Fruit fly (Drosophila melanogaster): Measurements from ENCODE around the gene P5cr.
A peak's percentile ranks its signal among the peaks of the same experiment; 100 is the strongest.

P5cr gene

dm6 chr3R:19073002-19073401, 44.3 kb downstream of the P5cr start (continued):
- TF ChIP-seq CG3847 (GFP tag; IDR thresholded peaks at IDR 0.05) (0 out of 2 replicates have a peak, but pooled peaks have one; percentile 23), CG17829 (tag; optimal IDR thresholded peaks at IDR 0.05) (peak; percentile 75), CG13775 (GFP tag; optimal IDR thresholded peaks at IDR 0.05) (peak; percentile 0), dmrt99B (tag; optimal IDR thresholded peaks at IDR 0.05) (peak; percentile 77), CG6654 (GFP tag; optimal IDR thresholded peaks at IDR 0.05) (peak; percentile 19), Oaz (GFP tag; IDR thresholded peaks at IDR 0.05) (no peak), chm (GFP tag; IDR thresholded peaks at IDR 0.05) (no peak), jigr1 (GFP tag; IDR thresholded peaks at IDR 0.05) (no peak), CG14014 (GFP tag; IDR thresholded peaks at IDR 0.05) (no peak), corto (GFP tag; optimal IDR thresholded peaks at IDR 0.05) (no peak), cas (GFP tag; IDR thresholded peaks at IDR 0.05) (no peak), nmo (GFP tag; optimal IDR thresholded peaks at IDR 0.05) (peak; percentile 86), E2f1 (GFP tag; IDR thresholded peaks at IDR 0.05) (peak; percentile 48), CG14441 (GFP tag; IDR thresholded peaks at IDR 0.05) (peak; percentile 46; the same call in 1 of the 2 replicates), Opbp (GFP tag; IDR thresholded peaks at IDR 0.05; ENCODE audit: partially characterized antibody) (no peak), Xbp1 (GFP tag; optimal IDR thresholded peaks at IDR 0.05) (peak; percentile 16), en (GFP tag; optimal IDR thresholded peaks at IDR 0.05) (no peak), sens-2 (GFP tag; IDR thresholded peaks at IDR 0.05) (peak; percentile 41; the same call in 1 of the 2 replicates), Drgx (GFP tag; IDR thresholded peaks at IDR 0.05) (peak; percentile 93), E2f2 (GFP tag; IDR thresholded peaks at IDR 0.05) (peak; percentile 23; the same call in 1 of the 2 replicates), Dbx (GFP tag; IDR thresholded peaks at IDR 0.05) (no peak), Rx (GFP tag; IDR thresholded peaks at IDR 0.05) (peak; percentile 41; the same call in 1 of the 2 replicates), CG31441 (GFP tag; IDR thresholded peaks at IDR 0.05) (peak; percentile 79), CG12155 (GFP tag; optimal IDR thresholded peaks at IDR 0.05) (no peak), so (GFP tag; IDR thresholded peaks at IDR 0.05) (peak; percentile 55; the same call in 1 of the 3 replicates), Camta (GFP tag; optimal IDR thresholded peaks at IDR 0.05) (peak; percentile 47), Eip74EF (GFP tag; optimal IDR thresholded peaks at IDR 0.05) (peak in 1 of 2 experiments; percentile 70), Jarid2 (GFP tag; optimal IDR thresholded peaks at IDR 0.05) (peak; percentile 15), dpn (GFP tag; optimal IDR thresholded peaks at IDR 0.05) (peak in 1 of 2 experiments; percentile 28), Sin3A (optimal IDR thresholded peaks at IDR 0.05) (no peak), D (optimal IDR thresholded peaks at IDR 0.05) (no peak), D (GFP tag; optimal IDR thresholded peaks at IDR 0.05) (peak; percentile 54), BEAF-32 (GFP tag; optimal IDR thresholded peaks at IDR 0.05) (no peak), Ptx1 (GFP tag; IDR thresholded peaks at IDR 0.05) (peak; percentile 74), CG15269 (tag; optimal IDR thresholded peaks at IDR 0.05) (peak; percentile 17), lmd (GFP tag; IDR thresholded peaks at IDR 0.05) (peak; percentile 54), CG1602 (GFP tag; optimal IDR thresholded peaks at IDR 0.05) (peak; percentile 12), lbe (GFP tag; optimal IDR thresholded peaks at IDR 0.05) (no peak), pan (optimal IDR thresholded peaks at IDR 0.05) (no peak), pan (GFP tag; optimal IDR thresholded peaks at IDR 0.05 in 1 of 2, IDR thresholded peaks at IDR 0.05 in 1 of 2) (peak in 1 of 2 experiments; percentile 72), dmrt11E (tag; optimal IDR thresholded peaks at IDR 0.05) (peak; percentile 70), fu2 (GFP tag; optimal IDR thresholded peaks at IDR 0.05) (no peak), vnd (GFP tag; IDR thresholded peaks at IDR 0.05; ENCODE audit: partially characterized antibody) (no peak), otp (GFP tag; IDR thresholded peaks at IDR 0.05) (peak; percentile 32; the same call in 1 of the 3 replicates), kay (GFP tag; optimal IDR thresholded peaks at IDR 0.05) (peak; percentile 27), danr (GFP tag; IDR thresholded peaks at IDR 0.05) (0 out of 2 replicates have a peak, but pooled peaks have one; percentile 12), sisA (GFP tag; IDR thresholded peaks at IDR 0.05) (peak; percentile 31; the same call in 1 of the 2 replicates), tll (GFP tag; optimal IDR thresholded peaks at IDR 0.05) (no peak), CG2199 (GFP tag; IDR thresholded peaks at IDR 0.05) (0 out of 3 replicates have a peak, but pooled peaks have one; percentile 47), HLH3B (GFP tag; IDR thresholded peaks at IDR 0.05) (peak; percentile 52), cad (GFP tag; optimal IDR thresholded peaks at IDR 0.05) (no peak), CG3995 (GFP tag; optimal IDR thresholded peaks at IDR 0.05) (no peak)
